Worm (Caenorhabditis elegans) whole organism, L2 larva: ENCODE results near the gene F13A2.5.

Source experiments
- C34F6.9 ChIP-seq: fragments of 150-350 bp; optimal IDR thresholded peaks from 2 replicates; lab custom pipeline; 2014; ENCODE audit warnings: missing biosample characterization, missing genetic modification characterization
- F13H6.1 ChIP-seq: sonication (generic microtip); optimal IDR thresholded peaks from 2 replicates; lab custom pipeline; 2016; ENCODE audit warnings: missing genetic modification characterization, missing compliant biosample characterization
- R02D3.7 ChIP-seq: fragments of 150-350 bp; optimal IDR thresholded peaks from 2 replicates; lab custom pipeline; 2014; ENCODE audit warnings: missing biosample characterization, missing genetic modification characterization
- ZK546.5 ChIP-seq: sonication (generic microtip); optimal IDR thresholded peaks from 2 replicates; lab custom pipeline; 2017; ENCODE audit warnings: missing biosample characterization, missing genetic modification characterization
- alr-1 ChIP-seq: fragments of 150-350 bp; optimal IDR thresholded peaks from 2 replicates; lab custom pipeline; 2014; ENCODE audit warnings: missing biosample characterization, missing genetic modification characterization
- aly-2 ChIP-seq: fragments of 150-350 bp; optimal IDR thresholded peaks from 2 replicates; lab custom pipeline; 2014; ENCODE audit warnings: missing biosample characterization, missing genetic modification characterization
- ama-1 ChIP-seq: fragments of 150-350 bp; optimal IDR thresholded peaks from 2 replicates; lab custom pipeline; 2018; ENCODE audit warnings: inconsistent platforms
- blmp-1 ChIP-seq: sonication (generic microtip); optimal IDR thresholded peaks from 2 replicates; lab custom pipeline; 2017; ENCODE audit warnings: missing genetic modification characterization, mild to moderate bottlenecking, missing compliant biosample characterization, antibody characterized with exemption, moderate library complexity; ENCODE audit not compliant: insufficient read depth
- ceh-16 ChIP-seq: fragments of 150-350 bp; optimal IDR thresholded peaks from 2 replicates; lab custom pipeline; 2014; ENCODE audit warnings: missing biosample characterization, missing genetic modification characterization
- crh-2 ChIP-seq: sonication (generic microtip); optimal IDR thresholded peaks from 2 replicates; lab custom pipeline; 2017; ENCODE audit warnings: missing biosample characterization, missing genetic modification characterization
- dmd-4 ChIP-seq: sonication (generic microtip); optimal IDR thresholded peaks from 2 replicates; lab custom pipeline; 2017; ENCODE audit warnings: missing biosample characterization, missing genetic modification characterization
- egl-27 ChIP-seq: sonication (generic microtip); optimal IDR thresholded peaks from 3 replicates; lab custom pipeline; 2017; ENCODE audit warnings: missing biosample characterization, missing genetic modification reagents, missing genetic modification characterization
- gmeb-1 ChIP-seq: fragments of 150-350 bp; optimal IDR thresholded peaks from 2 replicates; lab custom pipeline; 2014; ENCODE audit warnings: missing biosample characterization, missing genetic modification characterization
- lin-11 ChIP-seq: fragments of 150-350 bp; sonication (generic microtip); optimal IDR thresholded peaks from 2 replicates; lab custom pipeline; 2014; ENCODE audit warnings: missing biosample characterization, missing genetic modification characterization, inconsistent platforms, mixed read lengths
- lin-13 ChIP-seq: fragments of 150-350 bp; optimal IDR thresholded peaks from 2 replicates; lab custom pipeline; 2014; ENCODE audit warnings: missing biosample characterization, missing genetic modification reagents, missing genetic modification characterization
- lsy-2 ChIP-seq, 2 experiments: fragments of 150-350 bp in 1 of 2; sonication (generic microtip) in 1 of 2; optimal IDR thresholded peaks; 2 replicates each; lab custom pipeline; 2014 to 2017; ENCODE audit warnings: missing biosample characterization in 2 of 2, missing genetic modification characterization in 2 of 2
- mab-5 ChIP-seq: fragments of 150-350 bp; optimal IDR thresholded peaks from 2 replicates; lab custom pipeline; 2014; ENCODE audit warnings: missing biosample characterization, missing genetic modification characterization
- mbf-1 ChIP-seq: sonication (generic microtip); optimal IDR thresholded peaks from 2 replicates; lab custom pipeline; 2017; ENCODE audit warnings: missing biosample characterization, missing genetic modification characterization
- mdl-1 ChIP-seq, 2 experiments: fragments of 150-350 bp in 1 of 2; sonication (generic microtip) in 1 of 2; optimal IDR thresholded peaks; 2 replicates each; lab custom pipeline; 2017; ENCODE audit warnings: missing biosample characterization in 2 of 2, missing genetic modification characterization in 2 of 2
- nhr-10 ChIP-seq: sonication (generic microtip); optimal IDR thresholded peaks from 2 replicates; lab custom pipeline; 2017; ENCODE audit warnings: missing biosample characterization, missing genetic modification characterization
- nhr-12 ChIP-seq: fragments of 150-350 bp; optimal IDR thresholded peaks from 2 replicates; lab custom pipeline; 2014; ENCODE audit warnings: missing biosample characterization, missing genetic modification characterization
- nhr-129 ChIP-seq: fragments of 150-350 bp; optimal IDR thresholded peaks from 2 replicates; lab custom pipeline; 2014; ENCODE audit warnings: missing biosample characterization, missing genetic modification characterization
- nhr-21 ChIP-seq: fragments of 150-350 bp; optimal IDR thresholded peaks from 2 replicates; lab custom pipeline; 2014; ENCODE audit warnings: missing biosample characterization, missing genetic modification characterization
- nhr-23 ChIP-seq: fragments of 150-350 bp; optimal IDR thresholded peaks from 2 replicates; lab custom pipeline; 2014; ENCODE audit warnings: missing biosample characterization, missing genetic modification reagents, missing genetic modification characterization
- nhr-237 ChIP-seq: fragments of 150-350 bp; optimal IDR thresholded peaks from 2 replicates; lab custom pipeline; 2014; ENCODE audit warnings: missing biosample characterization, missing genetic modification characterization
- nhr-25 ChIP-seq: fragments of 150-350 bp; sonication (generic microtip); optimal IDR thresholded peaks from 3 replicates; lab custom pipeline; 2014; ENCODE audit warnings: missing biosample characterization, missing genetic modification characterization
- nhr-6 ChIP-seq: fragments of 150-350 bp; optimal IDR thresholded peaks from 2 replicates; lab custom pipeline; 2014; ENCODE audit warnings: missing biosample characterization, missing genetic modification characterization
- nhr-77 ChIP-seq: fragments of 150-350 bp; optimal IDR thresholded peaks from 2 replicates; lab custom pipeline; 2014; ENCODE audit warnings: missing biosample characterization, missing genetic modification characterization
- sem-4 ChIP-seq: fragments of 150-350 bp; optimal IDR thresholded peaks from 2 replicates; lab custom pipeline; 2014; ENCODE audit warnings: missing biosample characterization, missing genetic modification reagents, missing genetic modification characterization
- skn-1 ChIP-seq: sonication (generic microtip); optimal IDR thresholded peaks from 2 replicates; lab custom pipeline; 2017; ENCODE audit warnings: missing biosample characterization, missing genetic modification characterization
- sma-3 ChIP-seq: sonication (generic microtip); optimal IDR thresholded peaks from 2 replicates; lab custom pipeline; 2016; ENCODE audit warnings: missing genetic modification reagents, missing genetic modification characterization, missing compliant biosample characterization
- sma-9 ChIP-seq, 2 experiments: fragments of 150-350 bp in 1 of 2; sonication (generic microtip) in 1 of 2; optimal IDR thresholded peaks; 2 replicates each; lab custom pipeline; 2014 to 2016; ENCODE audit warnings: missing genetic modification characterization in 2 of 2, mild to moderate bottlenecking in 1 of 2, missing biosample characterization in 1 of 2, missing compliant biosample characterization in 1 of 2, missing genetic modification reagents in 1 of 2, moderate library complexity in 1 of 2
- snpc-4 ChIP-seq: fragments of 150-350 bp; optimal IDR thresholded peaks from 2 replicates; lab custom pipeline; 2014; ENCODE audit warnings: missing biosample characterization, missing genetic modification characterization
- unc-55 ChIP-seq: fragments of 150-350 bp; sonication (generic microtip); optimal IDR thresholded peaks from 3 replicates; lab custom pipeline; 2014; ENCODE audit warnings: missing biosample characterization, missing genetic modification reagents, missing genetic modification characterization
- unc-62 ChIP-seq: fragments of 150-350 bp; optimal IDR thresholded peaks from 2 replicates; lab custom pipeline; 2014; ENCODE audit warnings: missing biosample characterization, missing genetic modification reagents, missing genetic modification characterization
- zag-1 ChIP-seq: fragments of 150-350 bp; optimal IDR thresholded peaks from 2 replicates; lab custom pipeline; 2014; ENCODE audit warnings: missing biosample characterization, missing genetic modification characterization
- ztf-11 ChIP-seq: sonication (generic microtip); optimal IDR thresholded peaks from 2 replicates; lab custom pipeline; 2017; ENCODE audit warnings: missing biosample characterization, missing genetic modification characterization

Gene F13A2.5

DNA sequence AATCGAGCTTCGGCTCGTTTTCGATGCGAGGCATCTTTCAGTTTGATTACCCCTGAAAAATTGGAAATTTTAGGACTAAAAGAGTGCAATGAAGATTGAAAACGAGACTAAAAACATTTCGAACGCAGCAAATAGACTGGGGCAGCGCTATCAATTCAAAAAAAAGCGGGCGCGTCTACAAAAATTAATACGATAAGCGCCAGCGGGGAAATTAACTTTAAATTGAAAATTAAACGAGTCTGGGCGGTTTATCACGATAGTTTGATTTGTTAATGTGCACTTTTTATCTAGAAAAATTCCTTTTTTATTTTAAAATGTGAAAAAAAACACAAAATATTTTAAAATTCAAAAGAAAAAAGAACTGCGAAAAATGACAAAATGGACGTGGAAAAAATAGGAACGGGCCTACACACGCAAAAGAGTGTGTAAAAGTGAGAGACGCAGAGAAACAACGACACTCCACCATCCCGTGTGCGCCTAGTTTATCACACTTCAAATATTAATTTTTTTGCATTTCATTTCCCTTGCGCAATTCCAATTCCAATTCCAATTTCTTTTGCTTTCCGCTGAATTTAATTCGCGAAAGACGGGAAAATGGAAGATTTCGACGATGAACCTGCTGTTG, 30.3 kb downstream of the F13A2.5 start, which contains the start of the genes gmpr-1 and fipp-1:
Gene gmpr-1, minus strand, starts transcription at position 75 of the 625 bp plus-strand sequence.
Gene fipp-1, plus strand, starts transcription at position 499 of the 625 bp plus-strand sequence.
- TF ChIP-seq gmeb-1 (peak; percentile 73), nhr-77 (no peak), nhr-129 (tag; lab: Kevin White, UChicago) (peak; percentile 38), crh-2 (tag; lab: Kevin White, UChicago) (peak; percentile 65), zag-1 (no peak), mdl-1 (tag; optimal IDR thresholded peaks at IDR 0.05; lab: Kevin White, UChicago) (no peak), skn-1 (tag; lab: Kevin White, UChicago) (no peak), nhr-10 (tag; lab: Kevin White, UChicago) (no peak), ama-1 (no peak), sma-3 (GFP tag; lab: Kevin White, UChicago) (peak; percentile 36), C34F6.9 (tag; lab: Kevin White, UChicago) (peak; percentile 60), lin-11 (tag; lab: Kevin White, UChicago) (no peak), lsy-2 (tag; optimal IDR thresholded peaks at IDR 0.05; lab: Kevin White, UChicago) (peak; percentile 40 to 77), mab-5 (tag; lab: Kevin White, UChicago) (peak; percentile 39), egl-27 (tag; lab: Kevin White, UChicago) (peak; percentile 27), sma-9 (GFP tag; optimal IDR thresholded peaks at IDR 0.05; lab: Kevin White, UChicago) (peak; percentile 16), sma-9 (tag; optimal IDR thresholded peaks at IDR 0.05; lab: Kevin White, UChicago) (no peak), nhr-25 (tag; lab: Kevin White, UChicago) (peak; percentile 57), unc-55 (GFP tag; lab: Kevin White, UChicago) (peak; percentile 79), F13H6.1 (tag; lab: Kevin White, UChicago) (peak; percentile 40), nhr-6 (peak; percentile 27)
- TF ChIP-seq, all 48 proteins: peak for 13

DNA sequence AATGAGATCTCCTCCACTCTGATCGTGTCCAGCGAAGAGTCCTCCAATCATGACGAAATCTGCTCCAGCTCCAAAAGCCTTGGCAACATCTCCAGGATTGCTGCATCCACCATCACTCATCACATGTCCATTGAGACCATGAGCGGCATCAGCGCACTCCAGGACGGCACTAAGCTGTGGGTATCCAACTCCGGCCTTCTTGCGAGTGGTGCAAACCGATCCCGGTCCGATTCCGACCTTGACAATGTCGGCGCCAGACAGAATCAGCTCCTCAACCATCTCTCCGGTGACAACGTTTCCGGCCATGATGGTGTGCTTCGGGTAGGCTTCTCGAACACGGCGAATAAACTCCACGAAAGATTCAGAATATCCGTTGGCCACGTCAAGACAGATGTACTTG, 31.2 kb downstream of the F13A2.5 start:
- TF ChIP-seq mdl-1 (tag; optimal IDR thresholded peaks at IDR 0.05; lab: Kevin White, UChicago) = no peak
- TF ChIP-seq blmp-1 (tag; lab: Kevin White, UChicago) = no peak
- no peak for TF ChIP-seq ama-1
- no peak for TF ChIP-seq sem-4 (tag; lab: Kevin White, UChicago)
- TF ChIP-seq egl-27 (tag; lab: Kevin White, UChicago) = no peak
- no peak for TF ChIP-seq lsy-2 (tag; optimal IDR thresholded peaks at IDR 0.05; lab: Kevin White, UChicago)
- no peak for TF ChIP-seq snpc-4
- no peak for TF ChIP-seq nhr-23
- no peak for TF ChIP-seq alr-1
- TF ChIP-seq dmd-4 (tag; lab: Kevin White, UChicago) = no peak
- TF ChIP-seq aly-2 = no peak

DNA sequence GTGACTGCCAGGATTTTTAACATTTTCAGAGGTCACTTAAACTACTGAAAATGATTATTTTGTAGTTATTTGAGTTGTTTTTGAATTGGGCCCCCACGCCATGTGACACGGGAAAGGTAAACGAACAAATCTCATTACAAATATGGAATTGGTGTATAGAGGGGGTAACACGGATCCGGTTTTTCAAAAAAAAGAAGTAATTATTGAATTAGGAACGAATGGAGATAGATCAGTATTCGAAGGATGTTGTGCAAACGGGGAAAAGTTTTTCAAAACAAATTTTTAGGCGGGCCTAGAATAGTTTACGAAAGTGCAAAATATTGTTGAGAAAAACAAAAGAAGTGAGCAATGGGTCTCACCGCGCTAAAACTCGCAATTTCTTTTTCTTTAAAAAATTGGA, 35.3 kb downstream of the F13A2.5 start, which contains the start of gene F32D1.11:
Gene F32D1.11, minus strand, starts transcription at position 101 of the 400 bp plus-strand sequence.
- TF ChIP-seq unc-55 (GFP tag; lab: Kevin White, UChicago) (no peak), egl-27 (tag; lab: Kevin White, UChicago) (no peak), blmp-1 (tag; lab: Kevin White, UChicago) (no peak), R02D3.7 (tag; lab: Kevin White, UChicago) (no peak), lsy-2 (tag; optimal IDR thresholded peaks at IDR 0.05; lab: Kevin White, UChicago) (no peak), sma-3 (GFP tag; lab: Kevin White, UChicago) (no peak), skn-1 (tag; lab: Kevin White, UChicago) (no peak), unc-62 (no peak), ceh-16 (tag; lab: Kevin White, UChicago) (no peak), mdl-1 (tag; optimal IDR thresholded peaks at IDR 0.05; lab: Kevin White, UChicago) (no peak), nhr-237 (tag; lab: Kevin White, UChicago) (no peak), crh-2 (tag; lab: Kevin White, UChicago) (no peak), sma-9 (GFP tag; optimal IDR thresholded peaks at IDR 0.05; lab: Kevin White, UChicago) (no peak), sma-9 (tag; optimal IDR thresholded peaks at IDR 0.05; lab: Kevin White, UChicago) (no peak)

DNA sequence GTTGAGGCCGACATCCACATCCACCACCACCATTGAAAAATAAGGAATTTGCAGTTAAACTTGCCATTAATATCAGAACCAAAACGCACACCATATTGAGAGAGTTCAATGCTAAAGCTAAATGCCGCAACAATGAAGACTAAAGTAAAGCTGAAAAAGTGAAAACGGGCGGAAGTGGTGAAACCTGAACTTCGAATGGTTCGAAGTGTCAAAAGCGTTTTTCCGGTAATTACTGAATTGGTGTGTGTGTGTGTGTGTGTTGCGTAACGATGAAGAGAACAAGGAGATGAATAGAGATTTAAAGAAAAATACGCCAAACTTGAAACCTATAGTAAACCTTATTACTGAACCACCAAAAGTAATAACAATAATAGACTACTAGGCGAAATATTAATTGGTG, 37.2 kb downstream of the F13A2.5 start, which contains the start of gene grl-13:
Gene grl-13, minus strand, starts transcription at position 101 of the 400 bp plus-strand sequence.
- TF ChIP-seq lin-13 = no peak
- TF ChIP-seq ceh-16 (tag; lab: Kevin White, UChicago) = no peak
- no peak for TF ChIP-seq dmd-4 (tag; lab: Kevin White, UChicago)
- no peak for TF ChIP-seq nhr-12 (tag; lab: Kevin White, UChicago)
- no peak for TF ChIP-seq ZK546.5 (tag; lab: Kevin White, UChicago)
- no peak for TF ChIP-seq mbf-1
- no peak for TF ChIP-seq zag-1
- no peak for TF ChIP-seq nhr-25 (tag; lab: Kevin White, UChicago)
- TF ChIP-seq egl-27 (tag; lab: Kevin White, UChicago) = no peak
- no peak for TF ChIP-seq ztf-11 (tag; lab: Kevin White, UChicago)
- no peak for TF ChIP-seq nhr-21 (tag; lab: Kevin White, UChicago)
- no peak for TF ChIP-seq F13H6.1 (tag; lab: Kevin White, UChicago)
- TF ChIP-seq sem-4 (tag; lab: Kevin White, UChicago) = no peak
